Fruit fly (Drosophila melanogaster) whole organism: ENCODE data around the gene CG14219.

Experiments used
- CG8478 ChIP-seq: fragments of >200 bp; optimal IDR thresholded peaks from 2 replicates; lab custom pipeline; 2018; ENCODE audit warnings: inconsistent platforms
- Dll ChIP-seq: fragments of >200 bp; optimal IDR thresholded peaks from 2 replicates; lab custom pipeline; 2017
- pan ChIP-seq: fragments of >200 bp; optimal IDR thresholded peaks from 2 replicates; lab custom pipeline; 2017
- psq ChIP-seq: fragments of >200 bp; optimal IDR thresholded peaks from 2 replicates; lab custom pipeline; 2017
- usp ChIP-seq: fragments of >200 bp; optimal IDR thresholded peaks from 2 replicates; lab custom pipeline; 2017; ENCODE audit warnings: missing biosample characterization, missing genetic modification characterization, mixed read lengths

- TF ChIP-seq usp (GFP tag; lab: Kevin White, UChicago) (no peak), psq (lab: Kevin White, UChicago) (no peak), pan (lab: Kevin White, UChicago) (no peak), CG8478 (lab: Kevin White, UChicago) (no peak), Dll (no peak)
Measured at dm6 chrX:19603953-19604352, 14.0 kb upstream of the CG14219 start.
